Fruit fly (Drosophila melanogaster) whole organism, embryonic: ENCODE measurements around the gene CG5641.
A peak's percentile ranks its signal among the peaks of the same experiment; 100 is the strongest.
"Not testable (repeated sequence)": the region's sequence is repeated elsewhere in the genome, so short reads cannot be mapped to it uniquely, and the experiment has no call there.

Experiments used
- CG10267 ChIP-seq: fragments of 200-800 bp; sonication (Bioruptor generic); optimal IDR thresholded peaks from 2 replicates; lab custom pipeline; 2018; ENCODE audit warnings: missing biosample characterization, mild to moderate bottlenecking, missing genetic modification characterization, moderate library complexity
- CG12104 ChIP-seq: fragments of 200-800 bp; sonication (Bioruptor generic); optimal IDR thresholded peaks from 3 replicates; lab custom pipeline; 2016; ENCODE audit warnings: missing biosample characterization, missing genetic modification characterization
- CG12659 ChIP-seq: fragments of 200-800 bp; sonication (Bioruptor generic); optimal IDR thresholded peaks from 3 replicates; lab custom pipeline; 2017; ENCODE audit warnings: mild to moderate bottlenecking, missing biosample characterization, missing genetic modification reagents, missing genetic modification characterization
- CG14710 ChIP-seq: fragments of 200-800 bp; sonication (Bioruptor generic); optimal IDR thresholded peaks from 3 replicates; lab custom pipeline; 2019; ENCODE audit warnings: missing biosample characterization, mild to moderate bottlenecking, missing genetic modification characterization, moderate library complexity
- CG15514 ChIP-seq: fragments of 200-800 bp; sonication (Bioruptor generic); optimal IDR thresholded peaks from 3 replicates; lab custom pipeline; 2017; ENCODE audit warnings: missing biosample characterization, missing genetic modification characterization, mild to moderate bottlenecking, moderate library complexity, missing genetic modification reagents
- CG16813 ChIP-seq: fragments of 200-800 bp; sonication (Bioruptor generic); IDR thresholded peaks from 3 replicates; pipeline ENCODE4 v1.3.6; 2022; ENCODE audit warnings: missing biosample characterization, missing genetic modification characterization; ENCODE audit not compliant: partially characterized antibody
- CG17186 ChIP-seq: fragments of 200-800 bp; sonication (Bioruptor generic); optimal IDR thresholded peaks from 3 replicates; lab custom pipeline; 2017; ENCODE audit warnings: missing biosample characterization, missing genetic modification reagents, missing genetic modification characterization
- CG17328 ChIP-seq: fragments of 200-800 bp; sonication (Bioruptor generic); IDR thresholded peaks from 2 replicates; pipeline ENCODE4 v1.3.6; 2022; ENCODE audit warnings: missing biosample characterization, missing genetic modification characterization
- CG2116 ChIP-seq: fragments of 200-800 bp; sonication (Bioruptor generic); optimal IDR thresholded peaks from 3 replicates; lab custom pipeline; 2018; ENCODE audit warnings: missing biosample characterization, mild to moderate bottlenecking, missing genetic modification characterization
- CG2120 ChIP-seq: fragments of 200-800 bp; sonication (Bioruptor generic); optimal IDR thresholded peaks from 3 replicates; lab custom pipeline; 2016; ENCODE audit warnings: missing biosample characterization, missing genetic modification characterization
- CG2129 ChIP-seq: fragments of 200-800 bp; sonication (Bioruptor generic); IDR thresholded peaks from 2 replicates; pipeline ENCODE4 v1.3.6; 2022; ENCODE audit warnings: missing biosample characterization, missing genetic modification characterization; ENCODE audit not compliant: partially characterized antibody
- CG34376 ChIP-seq: fragments of 200-800 bp; sonication (Bioruptor generic); optimal IDR thresholded peaks from 2 replicates; lab custom pipeline; 2018; ENCODE audit warnings: missing biosample characterization, mild to moderate bottlenecking, missing genetic modification characterization
- CG4854 ChIP-seq: fragments of 200-800 bp; sonication (Bioruptor generic); optimal IDR thresholded peaks from 2 replicates; lab custom pipeline; 2016; ENCODE audit warnings: missing biosample characterization, missing genetic modification characterization, inconsistent platforms
- CG6175 ChIP-seq: fragments of 200-800 bp; sonication (Bioruptor generic); IDR thresholded peaks from 3 replicates; pipeline ENCODE4 v1.3.6; 2022; ENCODE audit warnings: missing biosample characterization, missing genetic modification characterization
- CG6791 ChIP-seq: fragments of 200-800 bp; sonication (Bioruptor generic); IDR thresholded peaks from 3 replicates; pipeline ENCODE4 v1.3.6; 2022; ENCODE audit warnings: missing biosample characterization, missing genetic modification characterization; ENCODE audit not compliant: partially characterized antibody
- CG7963 ChIP-seq: fragments of 200-800 bp; sonication (Bioruptor generic); IDR thresholded peaks from 3 replicates; pipeline ENCODE4 v1.3.6; 2022; ENCODE audit warnings: missing biosample characterization, missing genetic modification characterization; ENCODE audit not compliant: partially characterized antibody
- CG9797 ChIP-seq: fragments of 200-800 bp; sonication (Bioruptor generic); optimal IDR thresholded peaks from 3 replicates; lab custom pipeline; 2018; ENCODE audit warnings: missing biosample characterization, mild to moderate bottlenecking, missing genetic modification characterization
- CkIIα-i1 ChIP-seq: fragments of 200-800 bp; sonication (Bioruptor generic); IDR thresholded peaks from 2 replicates; pipeline ENCODE4 v1.3.6; 2022; ENCODE audit warnings: missing biosample characterization, missing genetic modification characterization
- D19A ChIP-seq: fragments of 200-800 bp; optimal IDR thresholded peaks from 3 replicates; lab custom pipeline; 2019; ENCODE audit warnings: missing biosample characterization, mild to moderate bottlenecking, missing genetic modification characterization, moderate library complexity
- Deaf1 ChIP-seq: fragments of 200-800 bp; optimal IDR thresholded peaks from 3 replicates; lab custom pipeline; 2019; ENCODE audit warnings: missing biosample characterization, mild to moderate bottlenecking, missing genetic modification characterization, moderate library complexity
- Dp ChIP-seq: fragments of 200-800 bp; sonication (Bioruptor generic); optimal IDR thresholded peaks from 2 replicates; lab custom pipeline; 2018; ENCODE audit warnings: missing biosample characterization, mild to moderate bottlenecking, missing genetic modification characterization, moderate library complexity
- E2f1 ChIP-seq: fragments of 200-800 bp; sonication (Bioruptor generic); IDR thresholded peaks from 2 replicates; pipeline ENCODE4 v1.3.6; 2022; ENCODE audit warnings: missing biosample characterization, missing genetic modification characterization
- HLH4C ChIP-seq: fragments of 200-800 bp; sonication (Bioruptor generic); IDR thresholded peaks from 3 replicates; pipeline ENCODE4 v1.3.6; 2022; ENCODE audit warnings: missing biosample characterization, missing genetic modification characterization; ENCODE audit not compliant: partially characterized antibody
- HmgZ ChIP-seq: fragments of 200-800 bp; sonication (Bioruptor generic); optimal IDR thresholded peaks from 2 replicates; lab custom pipeline; 2018; ENCODE audit warnings: missing biosample characterization, mild to moderate bottlenecking, missing genetic modification characterization
- Lim3 ChIP-seq: fragments of 200-800 bp; sonication (Bioruptor generic); IDR thresholded peaks from 2 replicates; pipeline ENCODE4 v1.3.6; 2022; ENCODE audit warnings: missing biosample characterization, missing genetic modification characterization
- Mrtf ChIP-seq: fragments of 200-800 bp; sonication (Bioruptor generic); IDR thresholded peaks from 3 replicates; pipeline ENCODE4 v1.3.6; 2022; ENCODE audit warnings: missing biosample characterization, missing genetic modification characterization
- Sry-δ ChIP-seq: fragments of 200-800 bp; sonication (Bioruptor generic); optimal IDR thresholded peaks from 2 replicates; lab custom pipeline; 2016; ENCODE audit warnings: missing biosample characterization, missing genetic modification characterization
- Trl ChIP-seq, 3 experiments: fragments of >200 bp in 2 of 3; fragments of 200-800 bp in 1 of 3; sonication (Bioruptor generic) in 1 of 3; optimal IDR thresholded peaks; 2 replicates in 1 of 3; 3 replicates in 2 of 3; lab custom pipeline; 2016 to 2017; ENCODE audit warnings: missing biosample characterization in 1 of 3, missing genetic modification characterization in 1 of 3
- YL-1 ChIP-seq: fragments of 200-800 bp; sonication (Bioruptor generic); optimal IDR thresholded peaks from 3 replicates; lab custom pipeline; 2017; ENCODE audit warnings: missing biosample characterization, mild to moderate bottlenecking, missing genetic modification characterization
- bbx ChIP-seq: fragments of 200-800 bp; sonication (Bioruptor generic); IDR thresholded peaks from 2 replicates; pipeline ENCODE4 v1.3.6; 2022; ENCODE audit warnings: missing biosample characterization, missing genetic modification characterization; ENCODE audit not compliant: partially characterized antibody
- bigmax ChIP-seq: fragments of 200-800 bp; sonication (Bioruptor generic); optimal IDR thresholded peaks from 2 replicates; lab custom pipeline; 2018; ENCODE audit warnings: missing biosample characterization, mild to moderate bottlenecking, missing genetic modification characterization
- crp ChIP-seq, 2 experiments: fragments of 200-800 bp; sonication (Bioruptor generic); optimal IDR thresholded peaks; 2 replicates in 1 of 2; 3 replicates in 1 of 2; lab custom pipeline; 2017; ENCODE audit warnings: missing biosample characterization in 2 of 2, missing genetic modification characterization in 2 of 2, mild to moderate bottlenecking in 1 of 2, moderate library complexity in 1 of 2
- fd64A ChIP-seq: fragments of 200-800 bp; sonication (Bioruptor generic); optimal IDR thresholded peaks from 3 replicates; lab custom pipeline; 2018; ENCODE audit warnings: missing biosample characterization, mild to moderate bottlenecking, missing genetic modification characterization
- fru ChIP-seq: fragments of >200 bp; optimal IDR thresholded peaks from 2 replicates; lab custom pipeline; 2017
- grn ChIP-seq: fragments of 200-800 bp; sonication (Bioruptor generic); optimal IDR thresholded peaks from 3 replicates; lab custom pipeline; 2017; ENCODE audit warnings: missing biosample characterization, missing genetic modification characterization
- insv ChIP-seq, 2 experiments: fragments of 200-800 bp; sonication (Bioruptor generic); optimal IDR thresholded peaks; 3 replicates each; lab custom pipeline; 2016 to 2018; ENCODE audit warnings: missing biosample characterization in 2 of 2, missing genetic modification characterization in 2 of 2
- onecut ChIP-seq: fragments of 200-800 bp; sonication (Bioruptor generic); IDR thresholded peaks from 2 replicates; pipeline ENCODE4 v1.3.6; 2022; ENCODE audit warnings: missing biosample characterization, missing genetic modification characterization
- peb ChIP-seq: fragments of 200-800 bp; sonication (Bioruptor generic); IDR thresholded peaks from 2 replicates; pipeline ENCODE4 v1.3.6; 2022; ENCODE audit warnings: missing biosample characterization, missing genetic modification characterization
- pros ChIP-seq: fragments of 200-800 bp; sonication (Bioruptor generic); optimal IDR thresholded peaks from 3 replicates; lab custom pipeline; 2019; ENCODE audit warnings: missing biosample characterization, mild to moderate bottlenecking, missing genetic modification characterization, moderate library complexity
- psq ChIP-seq: fragments of 200-800 bp; sonication (Bioruptor generic); optimal IDR thresholded peaks from 2 replicates; lab custom pipeline; 2017; ENCODE audit warnings: missing biosample characterization, missing genetic modification characterization
- pzg ChIP-seq: fragments of 200-800 bp; sonication (Bioruptor generic); optimal IDR thresholded peaks from 3 replicates; lab custom pipeline; 2018; ENCODE audit warnings: missing biosample characterization, mild to moderate bottlenecking, missing genetic modification characterization, moderate library complexity
- trem ChIP-seq: fragments of 200-800 bp; optimal IDR thresholded peaks from 3 replicates; lab custom pipeline; 2019; ENCODE audit warnings: missing biosample characterization, mild to moderate bottlenecking, missing genetic modification characterization, moderate library complexity
- vfl ChIP-seq: fragments of 200-800 bp; sonication (Bioruptor generic); optimal IDR thresholded peaks from 2 replicates; lab custom pipeline; 2016; ENCODE audit warnings: missing biosample characterization, missing genetic modification characterization

CG5641 gene

DNA sequence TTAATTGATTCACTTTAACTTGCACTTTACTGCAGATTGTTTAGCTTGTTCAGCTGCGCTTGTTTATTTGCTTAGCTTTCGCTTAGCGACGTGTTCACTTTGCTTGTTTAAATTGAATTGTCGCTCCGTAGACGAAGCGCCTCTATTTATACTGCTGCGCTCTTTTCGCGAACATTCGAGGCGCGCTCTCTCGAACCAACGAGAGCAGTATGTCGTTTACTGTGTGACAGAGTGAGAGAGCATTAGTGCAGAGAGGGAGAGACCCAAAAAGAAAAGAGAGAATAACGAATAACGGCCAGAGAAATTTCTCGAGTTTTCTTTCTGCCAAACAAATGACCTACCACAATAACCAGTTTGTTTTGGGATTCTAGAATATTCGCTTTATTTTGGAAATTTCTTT is 38.6 kb upstream of the CG5641 start, which contains the start of gene Hsp70Ba:
Hsp70Ba (minus strand) TSS at position 102 of the 400 bp plus-strand sequence.
- TF ChIP-seq Trl (optimal IDR thresholded peaks at IDR 0.05; lab: Kevin White, UChicago) (peak in 1 of 2 experiments; percentile 70), onecut (GFP tag; lab: Robert Waterston, UW) (peak; percentile 66)
- not testable (repeated sequence) for TF ChIP-seq Trl (GFP tag; optimal IDR thresholded peaks at IDR 0.05; lab: Kevin White, UChicago)
- TF ChIP-seq, all 482 proteins: peak for 2; not testable (repeated sequence) for 480

DNA sequence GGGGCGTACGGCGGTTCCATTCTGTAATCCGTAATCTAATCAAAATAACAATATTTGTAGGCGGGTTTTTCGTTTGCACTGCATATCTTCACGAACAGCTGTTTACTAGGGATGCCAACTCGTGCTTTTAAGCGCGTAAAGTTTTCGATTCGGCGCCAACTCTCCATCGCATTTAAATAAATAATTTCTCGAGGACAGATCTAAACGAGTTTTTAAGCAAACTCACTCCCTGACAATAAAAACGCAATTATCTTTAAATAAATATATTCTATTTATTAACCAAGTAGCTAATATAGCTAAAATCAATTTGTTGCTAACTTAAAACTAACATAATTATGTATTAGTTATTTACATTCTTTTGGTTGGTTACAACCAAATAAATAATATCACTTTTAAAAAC is 36.1 kb upstream of the CG5641 start, which contains the start of gene CG5608:
CG5608 (minus strand) TSS at position 101 of the 400 bp plus-strand sequence.
- not testable (repeated sequence) for TF ChIP-seq HLH4C; CG17328 (GFP tag; lab: Robert Waterston, UW); CG6175 (GFP tag; lab: Robert Waterston, UW)

DNA sequence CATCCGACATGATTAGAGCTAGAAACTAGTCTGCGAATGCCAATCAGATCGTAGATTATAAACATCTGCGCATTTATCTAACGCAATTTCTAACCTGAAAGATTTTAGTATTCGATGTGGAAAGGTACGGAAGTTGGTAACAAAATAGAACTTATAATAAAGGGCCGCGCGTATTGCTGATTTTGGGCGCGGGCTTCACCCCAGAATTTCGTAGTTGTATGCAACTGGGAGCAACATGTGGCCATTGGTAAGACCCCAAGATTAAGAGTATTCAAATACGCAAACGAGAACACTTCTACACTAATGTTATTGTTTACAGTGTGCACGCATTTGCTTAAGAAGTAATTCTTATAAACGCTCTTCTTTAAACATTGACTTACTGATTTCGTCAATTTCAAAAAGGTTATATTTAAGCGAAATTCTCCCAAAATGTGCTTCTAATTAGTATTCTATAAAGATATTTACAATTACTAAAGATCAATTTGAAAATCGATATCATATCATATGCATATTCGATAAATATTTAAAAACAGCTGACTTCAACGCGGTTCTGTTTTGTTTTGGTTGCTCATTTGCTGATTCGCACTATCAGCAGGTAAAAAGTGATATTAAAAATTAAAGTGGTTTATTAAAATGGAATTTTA is 30.9 kb upstream of the CG5641 start, which contains the start of the genes CG5961 and Polr3C:
CG5961 (minus strand) TSS at position 416 of the 644 bp plus-strand sequence.
Polr3C (plus strand) TSS at position 536 of the 644 bp plus-strand sequence.
- peak; percentile 10 for TF ChIP-seq CG2120 (GFP tag; lab: Kevin White, UChicago)
- no peak for TF ChIP-seq CG12104 (GFP tag; lab: Kevin White, UChicago)
- TF ChIP-seq CG34376 = peak; percentile 24
- peak; percentile 61 for TF ChIP-seq D19A
- TF ChIP-seq peb = no peak
- TF ChIP-seq Mrtf (GFP tag; lab: Robert Waterston, UW) = no peak
- peak; percentile 45 for TF ChIP-seq CG10267 (tag; lab: Kevin White, UChicago)
- no peak for TF ChIP-seq E2f1 (GFP tag; lab: Robert Waterston, UW)
- no peak for TF ChIP-seq fd64A (GFP tag; lab: Kevin White, UChicago)
- TF ChIP-seq YL-1 = peak; percentile 65
- TF ChIP-seq Sry-δ (GFP tag; lab: Kevin White, UChicago) = peak; percentile 41
- peak; percentile 71 for TF ChIP-seq CG2116 (GFP tag; lab: Kevin White, UChicago)
- peak; percentile 24 for TF ChIP-seq HmgZ (tag; lab: Kevin White, UChicago)
- peak; percentile 71 for TF ChIP-seq Dp
- peak; percentile 80 for TF ChIP-seq psq (GFP tag; lab: Kevin White, UChicago)
- TF ChIP-seq Deaf1 (tag; lab: Kevin White, UChicago) = no peak
- no peak for TF ChIP-seq Lim3 (GFP tag; lab: Robert Waterston, UW)
- TF ChIP-seq pzg (GFP tag; lab: Kevin White, UChicago) = peak; percentile 63
- TF ChIP-seq insv (GFP tag; optimal IDR thresholded peaks at IDR 0.05; lab: Kevin White, UChicago) = peak in 1 of 2 experiments; percentile 38
- TF ChIP-seq trem (tag; lab: Kevin White, UChicago) = peak; percentile 61
- peak; percentile 14 for TF ChIP-seq pros (GFP tag; lab: Kevin White, UChicago)
- TF ChIP-seq CG17328 (GFP tag; lab: Robert Waterston, UW) = no peak
- peak; percentile 74 for TF ChIP-seq bigmax
- peak; percentile 62 for TF ChIP-seq CG9797 (GFP tag; lab: Kevin White, UChicago)
- TF ChIP-seq fru (lab: Kevin White, UChicago) = no peak
- TF ChIP-seq HLH4C = peak; percentile 33; the same call in 2 of the 3 replicates
- no peak for TF ChIP-seq vfl (GFP tag; lab: Kevin White, UChicago)
- TF ChIP-seq grn (GFP tag; lab: Kevin White, UChicago) = peak; percentile 24
- peak; percentile 35 for TF ChIP-seq CG12659 (GFP tag; lab: Kevin White, UChicago)
- no peak for TF ChIP-seq CkIIα-i1
- TF ChIP-seq bbx (GFP tag; lab: Robert Waterston, UW) = 0 out of 2 replicates have a peak, but pooled peaks have one; percentile 31
- TF ChIP-seq CG7963 (GFP tag; lab: Robert Waterston, UW) = no peak
- 0 out of 2 replicates have a peak, but pooled peaks have one; percentile 25 for TF ChIP-seq CG2129 (GFP tag; lab: Robert Waterston, UW)
- peak; percentile 56 for TF ChIP-seq CG14710 (tag; lab: Kevin White, UChicago)
- no peak for TF ChIP-seq CG16813 (GFP tag; lab: Robert Waterston, UW)
- TF ChIP-seq crp (GFP tag; optimal IDR thresholded peaks at IDR 0.05; lab: Kevin White, UChicago) = peak; percentile 18 to 93
- TF ChIP-seq CG17186 (GFP tag; lab: Kevin White, UChicago) = peak; percentile 26
- TF ChIP-seq CG6791 (GFP tag; lab: Robert Waterston, UW) = 0 out of 3 replicates have a peak, but pooled peaks have one; percentile 19
- peak; percentile 70 for TF ChIP-seq CG15514 (GFP tag; lab: Kevin White, UChicago)
- TF ChIP-seq CG4854 (GFP tag; lab: Kevin White, UChicago) = no peak
